Fruit fly (Drosophila melanogaster) whole organism, embryonic: Measurements from ENCODE around the gene CG43138.

Source experiments
- ATbp ChIP-seq: fragments of 200-800 bp; sonication (Bioruptor generic); optimal IDR thresholded peaks from 2 replicates; lab custom pipeline; 2017; ENCODE audit warnings: missing biosample characterization, mild to moderate bottlenecking, missing genetic modification characterization, missing genetic modification reagents
- Atf3 ChIP-seq: fragments of 200-800 bp; sonication (Bioruptor generic); optimal IDR thresholded peaks from 3 replicates; lab custom pipeline; 2016; ENCODE audit warnings: missing biosample characterization, missing genetic modification characterization
- Bteb2 ChIP-seq: fragments of 200-800 bp; sonication (Bioruptor generic); optimal IDR thresholded peaks from 2 replicates; lab custom pipeline; 2016; ENCODE audit warnings: missing biosample characterization, missing genetic modification characterization
- CG11696 ChIP-seq: fragments of 200-800 bp; sonication (Bioruptor generic); IDR thresholded peaks from 2 replicates; pipeline ENCODE4 v1.3.6; 2022; ENCODE audit warnings: missing biosample characterization, missing genetic modification characterization
- CG17361 ChIP-seq: fragments of 200-800 bp; sonication (Bioruptor generic); IDR thresholded peaks from 3 replicates; pipeline ENCODE4 v1.3.6; 2022; ENCODE audit warnings: missing biosample characterization, missing genetic modification characterization
- CG2129 ChIP-seq: fragments of 200-800 bp; sonication (Bioruptor generic); IDR thresholded peaks from 2 replicates; pipeline ENCODE4 v1.3.6; 2022; ENCODE audit warnings: missing biosample characterization, missing genetic modification characterization; ENCODE audit not compliant: partially characterized antibody
- CG2678 ChIP-seq: fragments of 200-800 bp; sonication (Bioruptor generic); optimal IDR thresholded peaks from 3 replicates; lab custom pipeline; 2019; ENCODE audit warnings: missing biosample characterization, mild to moderate bottlenecking, missing genetic modification characterization, moderate library complexity
- CG30020 ChIP-seq: fragments of 200-800 bp; optimal IDR thresholded peaks from 2 replicates; lab custom pipeline; 2019; ENCODE audit warnings: missing biosample characterization, mild to moderate bottlenecking, missing genetic modification characterization, moderate library complexity
- CG4404 ChIP-seq: fragments of 200-800 bp; sonication (Bioruptor generic); IDR thresholded peaks from 2 replicates; pipeline ENCODE4 v1.3.6; 2022; ENCODE audit warnings: missing biosample characterization, missing genetic modification characterization
- CG4424 ChIP-seq: fragments of 200-800 bp; sonication (Bioruptor generic); optimal IDR thresholded peaks from 3 replicates; lab custom pipeline; 2016; ENCODE audit warnings: missing biosample characterization, missing genetic modification characterization
- CG6654 ChIP-seq: fragments of 200-800 bp; sonication (Bioruptor generic); optimal IDR thresholded peaks from 2 replicates; lab custom pipeline; 2017; ENCODE audit warnings: missing biosample characterization, mild to moderate bottlenecking, missing genetic modification characterization
- CG9727 ChIP-seq: fragments of 200-800 bp; sonication (Bioruptor generic); optimal IDR thresholded peaks from 3 replicates; lab custom pipeline; 2017; ENCODE audit warnings: missing biosample characterization, mild to moderate bottlenecking, missing genetic modification characterization
- CTCF ChIP-seq: fragments of 200-800 bp; sonication (Bioruptor generic); optimal IDR thresholded peaks from 2 replicates; lab custom pipeline; 2017; ENCODE audit warnings: missing biosample characterization, mild to moderate bottlenecking, missing genetic modification characterization, moderate library complexity
- D19A ChIP-seq: fragments of 200-800 bp; optimal IDR thresholded peaks from 3 replicates; lab custom pipeline; 2019; ENCODE audit warnings: missing biosample characterization, mild to moderate bottlenecking, missing genetic modification characterization, moderate library complexity
- Dad ChIP-seq: fragments of 200-800 bp; sonication (Bioruptor generic); optimal IDR thresholded peaks from 3 replicates; lab custom pipeline; 2016; ENCODE audit warnings: missing biosample characterization, missing genetic modification characterization
- Dip2 ChIP-seq: fragments of 200-800 bp; sonication (Bioruptor generic); IDR thresholded peaks from 2 replicates; pipeline ENCODE4 v1.3.6; 2022; ENCODE audit warnings: missing biosample characterization, missing genetic modification characterization
- Doc2 ChIP-seq: fragments of 200-800 bp; sonication (Bioruptor generic); IDR thresholded peaks from 2 replicates; pipeline ENCODE4 v1.3.6; 2022; ENCODE audit warnings: missing biosample characterization, missing genetic modification characterization
- E2f2 ChIP-seq: fragments of 200-800 bp; sonication (Bioruptor generic); IDR thresholded peaks from 2 replicates; pipeline ENCODE4 v1.3.6; 2022; ENCODE audit warnings: missing biosample characterization, missing genetic modification characterization
- HLH3B ChIP-seq: fragments of 200-800 bp; sonication (Bioruptor generic); IDR thresholded peaks from 2 replicates; pipeline ENCODE4 v1.3.6; 2022; ENCODE audit warnings: missing biosample characterization, missing genetic modification characterization
- HmgD ChIP-seq: fragments of 200-800 bp; sonication (Bioruptor generic); optimal IDR thresholded peaks from 3 replicates; lab custom pipeline; 2016; ENCODE audit warnings: missing biosample characterization, missing genetic modification characterization
- Hmr ChIP-seq: fragments of 200-800 bp; sonication (Bioruptor generic); optimal IDR thresholded peaks from 3 replicates; lab custom pipeline; 2017; ENCODE audit warnings: mild to moderate bottlenecking, missing biosample characterization, missing genetic modification reagents, missing genetic modification characterization
- Opbp ChIP-seq: fragments of 200-800 bp; sonication (Bioruptor generic); IDR thresholded peaks from 3 replicates; pipeline ENCODE4 v1.3.6; 2022; ENCODE audit warnings: missing biosample characterization, missing genetic modification characterization; ENCODE audit not compliant: partially characterized antibody
- Pdp1 ChIP-seq, 2 experiments: fragments of 200-800 bp; sonication (Bioruptor generic); optimal IDR thresholded peaks; 3 replicates each; lab custom pipeline; 2016; ENCODE audit warnings: missing biosample characterization in 2 of 2, missing genetic modification characterization in 2 of 2, mild to moderate bottlenecking in 1 of 2, moderate library complexity in 1 of 2
- Ssrp ChIP-seq: fragments of 200-800 bp; sonication (Bioruptor generic); optimal IDR thresholded peaks from 2 replicates; lab custom pipeline; 2018; ENCODE audit warnings: missing biosample characterization, mild to moderate bottlenecking, missing genetic modification characterization, moderate library complexity
- Trl ChIP-seq, 3 experiments: fragments of >200 bp in 2 of 3; fragments of 200-800 bp in 1 of 3; sonication (Bioruptor generic) in 1 of 3; optimal IDR thresholded peaks; 2 replicates in 1 of 3; 3 replicates in 2 of 3; lab custom pipeline; 2016 to 2017; ENCODE audit warnings: missing biosample characterization in 1 of 3, missing genetic modification characterization in 1 of 3
- Usf ChIP-seq: fragments of 200-800 bp; sonication (Bioruptor generic); optimal IDR thresholded peaks from 2 replicates; lab custom pipeline; 2017; ENCODE audit warnings: missing genotype, missing biosample characterization, missing genetic modification characterization
- Xbp1 ChIP-seq: fragments of 200-800 bp; sonication (Bioruptor generic); optimal IDR thresholded peaks from 3 replicates; lab custom pipeline; 2016; ENCODE audit warnings: missing biosample characterization, mild to moderate bottlenecking, missing genetic modification characterization
- crp ChIP-seq, 2 experiments: fragments of 200-800 bp; sonication (Bioruptor generic); optimal IDR thresholded peaks; 2 replicates in 1 of 2; 3 replicates in 1 of 2; lab custom pipeline; 2017; ENCODE audit warnings: missing biosample characterization in 2 of 2, missing genetic modification characterization in 2 of 2, mild to moderate bottlenecking in 1 of 2, moderate library complexity in 1 of 2
- da ChIP-seq: fragments of 200-800 bp; sonication (Bioruptor generic); optimal IDR thresholded peaks from 2 replicates; lab custom pipeline; 2016; ENCODE audit warnings: missing biosample characterization, missing genetic modification characterization
- dan ChIP-seq: fragments of 200-800 bp; sonication (Bioruptor generic); IDR thresholded peaks from 2 replicates; pipeline ENCODE4 v1.3.6; 2022; ENCODE audit warnings: missing biosample characterization, missing genetic modification characterization
- dimm ChIP-seq: fragments of 200-800 bp; sonication (Bioruptor generic); IDR thresholded peaks from 2 replicates; pipeline ENCODE4 v1.3.6; 2022; ENCODE audit warnings: missing biosample characterization, missing genetic modification characterization
- disco-r ChIP-seq: fragments of 200-800 bp; sonication (Bioruptor generic); optimal IDR thresholded peaks from 2 replicates; lab custom pipeline; 2016; ENCODE audit warnings: missing biosample characterization, missing genetic modification characterization
- dmrt99B ChIP-seq: fragments of 200-800 bp; sonication (Bioruptor generic); optimal IDR thresholded peaks from 2 replicates; lab custom pipeline; 2018; ENCODE audit warnings: missing biosample characterization, mild to moderate bottlenecking, missing genetic modification characterization, moderate library complexity
- ftz-f1 ChIP-seq: fragments of 200-800 bp; sonication (Bioruptor generic); optimal IDR thresholded peaks from 2 replicates; lab custom pipeline; 2016; ENCODE audit warnings: missing biosample characterization, missing genetic modification characterization
- gcm ChIP-seq: fragments of 200-800 bp; sonication (Bioruptor generic); optimal IDR thresholded peaks from 2 replicates; lab custom pipeline; 2019; ENCODE audit warnings: missing biosample characterization, mild to moderate bottlenecking, missing genetic modification characterization, moderate library complexity
- gsb ChIP-seq: fragments of 200-800 bp; sonication (Bioruptor generic); IDR thresholded peaks from 2 replicates; pipeline ENCODE4 v1.3.6; 2022; ENCODE audit warnings: missing biosample characterization, missing genetic modification characterization
- hb ChIP-seq: fragments of 200-800 bp; sonication (Bioruptor generic); IDR thresholded peaks from 3 replicates; pipeline ENCODE4 v1.3.6; 2022; ENCODE audit warnings: missing biosample characterization, missing genetic modification characterization; ENCODE audit not compliant: partially characterized antibody
- jigr1 ChIP-seq: fragments of 200-800 bp; sonication (Bioruptor generic); IDR thresholded peaks from 3 replicates; pipeline ENCODE4 v1.3.6; 2022; ENCODE audit warnings: missing biosample characterization, missing genetic modification characterization
- kah ChIP-seq: fragments of 200-800 bp; sonication (Bioruptor generic); optimal IDR thresholded peaks from 2 replicates; lab custom pipeline; 2018; ENCODE audit warnings: missing biosample characterization, mild to moderate bottlenecking, missing genetic modification characterization
- lmd ChIP-seq: fragments of 200-800 bp; sonication (Bioruptor generic); IDR thresholded peaks from 2 replicates; pipeline ENCODE4 v1.3.6; 2022; ENCODE audit warnings: missing biosample characterization, missing genetic modification characterization
- mld ChIP-seq: fragments of 200-800 bp; sonication (Bioruptor generic); IDR thresholded peaks from 3 replicates; pipeline ENCODE4 v1.3.6; 2022; ENCODE audit warnings: missing biosample characterization, missing genetic modification characterization; ENCODE audit not compliant: partially characterized antibody
- nau ChIP-seq: fragments of 200-800 bp; sonication (Bioruptor generic); optimal IDR thresholded peaks from 3 replicates; lab custom pipeline; 2017; ENCODE audit warnings: missing biosample characterization, mild to moderate bottlenecking, missing genetic modification characterization, missing genetic modification reagents
- nmo ChIP-seq: fragments of 200-800 bp; sonication (Bioruptor generic); optimal IDR thresholded peaks from 2 replicates; lab custom pipeline; 2018; ENCODE audit warnings: missing biosample characterization, mild to moderate bottlenecking, missing genetic modification characterization, moderate library complexity
- oc ChIP-seq: fragments of 200-800 bp; sonication (Bioruptor generic); optimal IDR thresholded peaks from 2 replicates; lab custom pipeline; 2018; ENCODE audit warnings: missing biosample characterization, mild to moderate bottlenecking, missing genetic modification characterization, moderate library complexity
- sens ChIP-seq: fragments of 200-800 bp; sonication (Bioruptor generic); peaks from one replicate; lab custom pipeline; 2016; ENCODE audit warnings: missing biosample characterization, missing genetic modification characterization
- sna ChIP-seq: fragments of 200-800 bp; sonication (Bioruptor generic); IDR thresholded peaks from 2 replicates; pipeline ENCODE4 v1.3.6; 2022; ENCODE audit warnings: missing biosample characterization, missing genetic modification characterization; ENCODE audit not compliant: partially characterized antibody
- stc ChIP-seq: fragments of 200-800 bp; sonication (Bioruptor generic); IDR thresholded peaks from 2 replicates; pipeline ENCODE4 v1.3.6; 2022; ENCODE audit warnings: missing biosample characterization, missing genetic modification characterization
- tgo ChIP-seq: fragments of 200-800 bp; sonication (Bioruptor generic); IDR thresholded peaks from 3 replicates; pipeline ENCODE4 v1.3.6; 2022; ENCODE audit warnings: missing biosample characterization, missing genetic modification characterization
- tll ChIP-seq, 2 experiments: fragments of 200-800 bp in 1 of 2; fragments of >200 bp in 1 of 2; sonication (Bioruptor generic) in 1 of 2; optimal IDR thresholded peaks; 2 replicates each; lab custom pipeline; 2017 to 2019; ENCODE audit warnings: missing biosample characterization in 2 of 2, missing genetic modification characterization in 2 of 2, mild to moderate bottlenecking in 1 of 2, moderate library complexity in 1 of 2
- toy ChIP-seq: fragments of 200-800 bp; sonication (Bioruptor generic); IDR thresholded peaks from 2 replicates; pipeline ENCODE4 v1.3.6; 2022; ENCODE audit warnings: missing biosample characterization, missing genetic modification characterization
- unpg ChIP-seq: fragments of 200-800 bp; sonication (Bioruptor generic); optimal IDR thresholded peaks from 3 replicates; lab custom pipeline; 2018; ENCODE audit warnings: missing biosample characterization, mild to moderate bottlenecking, missing genetic modification characterization, moderate library complexity

The CG43138 gene

DNA sequence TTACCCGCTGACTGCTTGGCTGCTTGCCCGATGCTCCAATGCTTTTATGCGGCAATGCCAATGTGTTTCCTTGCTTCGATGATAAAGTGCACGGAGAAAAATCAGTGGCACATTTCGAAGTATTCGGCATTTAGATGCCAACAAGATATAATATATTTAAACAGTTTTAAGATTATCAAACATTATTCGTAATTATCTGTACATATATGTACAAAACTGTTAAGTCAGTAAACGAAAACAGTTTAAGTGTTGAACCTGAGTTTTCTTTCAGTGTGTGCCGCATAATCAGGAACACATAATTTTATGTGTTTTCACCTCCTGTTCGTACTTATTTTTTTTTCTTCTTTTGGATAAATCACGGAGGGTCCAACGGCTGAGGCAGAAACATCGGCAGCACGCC is 28.2 kb downstream of the CG43138 start (continued):
- no peak for TF ChIP-seq hb (GFP tag; lab: Robert Waterston, UW)
- peak; percentile 43 for TF ChIP-seq CG4424 (GFP tag; lab: Kevin White, UChicago)
- peak; percentile 39; the same call in 1 of the 2 replicates for TF ChIP-seq CG4404 (GFP tag; lab: Robert Waterston, UW)
- TF ChIP-seq dan (GFP tag; lab: Robert Waterston, UW): 0 out of 2 replicates have a peak, but pooled peaks have one; percentile 11
- no peak for TF ChIP-seq CG6654 (GFP tag; lab: Kevin White, UChicago)
- no peak for TF ChIP-seq Hmr (GFP tag; lab: Kevin White, UChicago)
- TF ChIP-seq Pdp1 (GFP tag; optimal IDR thresholded peaks at IDR 0.05; lab: Kevin White, UChicago): peak in 1 of 2 experiments; percentile 2
- TF ChIP-seq CG9727 (GFP tag; lab: Kevin White, UChicago): peak; percentile 48
- no peak for TF ChIP-seq CTCF (GFP tag; lab: Kevin White, UChicago)
- no peak for TF ChIP-seq tgo (GFP tag; lab: Robert Waterston, UW)
- TF ChIP-seq ftz-f1 (GFP tag; lab: Kevin White, UChicago): no peak
- no peak for TF ChIP-seq stc (GFP tag; lab: Robert Waterston, UW)
- no peak for TF ChIP-seq kah (GFP tag; lab: Kevin White, UChicago)
- TF ChIP-seq dimm (GFP tag; lab: Robert Waterston, UW): no peak
- no peak for TF ChIP-seq CG11696 (GFP tag; lab: Robert Waterston, UW)
- no peak for TF ChIP-seq da (GFP tag; lab: Kevin White, UChicago)
- TF ChIP-seq oc (tag; lab: Kevin White, UChicago): no peak
- TF ChIP-seq gcm (GFP tag; lab: Kevin White, UChicago): no peak
- no peak for TF ChIP-seq ATbp
- TF ChIP-seq crp (GFP tag; optimal IDR thresholded peaks at IDR 0.05; lab: Kevin White, UChicago): no peak
- TF ChIP-seq toy (GFP tag; lab: Robert Waterston, UW): no peak
- peak; percentile 18 for TF ChIP-seq unpg (GFP tag; lab: Kevin White, UChicago)
- TF ChIP-seq HmgD (GFP tag; lab: Kevin White, UChicago): no peak
- no peak for TF ChIP-seq Doc2 (GFP tag; lab: Robert Waterston, UW)
- TF ChIP-seq CG2129 (GFP tag; lab: Robert Waterston, UW): no peak
- no peak for TF ChIP-seq Dip2 (GFP tag; lab: Robert Waterston, UW)
- peak; percentile 27 for TF ChIP-seq CG2678 (tag; lab: Kevin White, UChicago)
- TF ChIP-seq CG17361 (GFP tag; lab: Robert Waterston, UW): 0 out of 3 replicates have a peak, but pooled peaks have one; percentile 44
- TF ChIP-seq Atf3 (GFP tag; lab: Kevin White, UChicago): no peak
- TF ChIP-seq Opbp (GFP tag; lab: Robert Waterston, UW): no peak
- TF ChIP-seq E2f2 (GFP tag; lab: Robert Waterston, UW): no peak
- TF ChIP-seq gsb (GFP tag; lab: Robert Waterston, UW): no peak
- no peak for TF ChIP-seq tll (GFP tag; optimal IDR thresholded peaks at IDR 0.05; lab: Kevin White, UChicago)
- no peak for TF ChIP-seq Trl (optimal IDR thresholded peaks at IDR 0.05; lab: Kevin White, UChicago)
- TF ChIP-seq Trl (GFP tag; optimal IDR thresholded peaks at IDR 0.05; lab: Kevin White, UChicago): no peak
- TF ChIP-seq Dad (GFP tag; lab: Kevin White, UChicago): no peak
- peak; percentile 32; the same call in 1 of the 2 replicates for TF ChIP-seq lmd (GFP tag; lab: Robert Waterston, UW)
- no peak for TF ChIP-seq sna
- TF ChIP-seq nmo (GFP tag; lab: Kevin White, UChicago): peak; percentile 34
- TF ChIP-seq Ssrp: peak; percentile 25
- TF ChIP-seq HLH3B (GFP tag; lab: Robert Waterston, UW): no peak
- peak; percentile 36 for TF ChIP-seq dmrt99B (tag; lab: Kevin White, UChicago)
- no peak for TF ChIP-seq jigr1 (GFP tag; lab: Robert Waterston, UW)
- TF ChIP-seq Bteb2 (GFP tag; lab: Kevin White, UChicago): no peak
- TF ChIP-seq nau (GFP tag; lab: Kevin White, UChicago): no peak
- peak; percentile 78 for TF ChIP-seq sens (GFP tag; lab: Kevin White, UChicago)
- TF ChIP-seq mld (GFP tag; lab: Robert Waterston, UW): no peak
- TF ChIP-seq CG30020 (tag; lab: Kevin White, UChicago): no peak
- peak; percentile 30 for TF ChIP-seq D19A (tag; lab: Kevin White, UChicago)
- TF ChIP-seq disco-r (GFP tag; lab: Kevin White, UChicago): no peak
- TF ChIP-seq Xbp1: peak; percentile 7
- TF ChIP-seq Usf (GFP tag; lab: Kevin White, UChicago): peak; percentile 6
